ENCODE assay signal across 2 fruit fly cellular contexts in the genomic region with DNA sequence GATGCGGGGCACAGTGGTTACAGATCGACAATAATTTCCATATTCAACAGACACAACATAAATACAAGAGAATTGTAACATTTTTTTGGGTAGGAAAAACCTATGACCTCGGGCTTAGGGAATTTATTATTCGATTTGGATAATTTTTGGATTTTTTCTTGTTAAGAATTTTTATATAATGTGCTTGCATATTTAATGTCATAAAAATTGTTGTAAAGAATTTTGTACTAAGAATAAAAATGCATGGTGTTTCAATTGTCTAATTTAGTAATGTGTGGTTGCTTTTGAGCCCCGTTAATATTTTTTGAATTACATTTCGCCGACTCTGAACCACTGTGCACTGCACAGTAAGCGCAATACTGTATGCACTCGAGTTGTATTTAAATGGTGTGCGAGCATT.
TF ChIP-seq lines count a peak whose summit lies in the region.

No protein-coding gene starts in this region.

TF ChIP-seq in whole organism, embryonic, 481 proteins besides CTCF, POLR2A, EP300 and RAD21 (continued from another document):
- peak; percentile 35 for TF ChIP-seq dmrt99B (tag; optimal IDR thresholded peaks at IDR 0.05; lab: Kevin White, UChicago)
- peak; percentile 34 for TF ChIP-seq CG2712 (tag; optimal IDR thresholded peaks at IDR 0.05; lab: Kevin White, UChicago)
- TF ChIP-seq gcm (GFP tag; optimal IDR thresholded peaks at IDR 0.05; lab: Kevin White, UChicago), result peak; percentile 77
- peak; percentile 15 for TF ChIP-seq CG9727 (GFP tag; optimal IDR thresholded peaks at IDR 0.05; lab: Kevin White, UChicago)
- peak; percentile 2 for TF ChIP-seq CG8359 (GFP tag; optimal IDR thresholded peaks at IDR 0.05; lab: Kevin White, UChicago; ENCODE audit: borderline replicate concordance)
- peak; percentile 46 for TF ChIP-seq CG2678 (tag; optimal IDR thresholded peaks at IDR 0.05; lab: Kevin White, UChicago)
- TF ChIP-seq bsh (GFP tag; optimal IDR thresholded peaks at IDR 0.05; lab: Kevin White, UChicago), result peak in 1 of 2 experiments; percentile 3
- no peak for TF ChIP-seq tna (GFP tag; IDR thresholded peaks at IDR 0.05; lab: Robert Waterston, UW; ENCODE audit: partially characterized antibody)
- no peak for TF ChIP-seq lmd (GFP tag; IDR thresholded peaks at IDR 0.05; lab: Robert Waterston, UW)
- TF ChIP-seq tio (GFP tag; optimal IDR thresholded peaks at IDR 0.05; lab: Kevin White, UChicago), result peak; percentile 8

TF ChIP-seq in whole organism, prepupa, 60 proteins besides CTCF, POLR2A, EP300 and RAD21 (continued from another document):
- TF ChIP-seq CG31627 (GFP tag; optimal IDR thresholded peaks at IDR 0.05; lab: Kevin White, UChicago) (no peak), svp (GFP tag; lab: Kevin White, UChicago) (peak; percentile 57), topi (GFP tag; optimal IDR thresholded peaks at IDR 0.05; lab: Kevin White, UChicago) (peak; percentile 22), spab (GFP tag; optimal IDR thresholded peaks at IDR 0.05; lab: Kevin White, UChicago) (peak; percentile 19), pdm3 (GFP tag; optimal IDR thresholded peaks at IDR 0.05; lab: Kevin White, UChicago) (peak; percentile 14), Sox102F (GFP tag; optimal IDR thresholded peaks at IDR 0.05; lab: Kevin White, UChicago) (no peak), achi (GFP tag; optimal IDR thresholded peaks at IDR 0.05; lab: Kevin White, UChicago) (peak; percentile 31), vri (GFP tag; optimal IDR thresholded peaks at IDR 0.05; lab: Kevin White, UChicago) (no peak), CG6792 (GFP tag; optimal IDR thresholded peaks at IDR 0.05; lab: Kevin White, UChicago) (no peak), CG15336 (GFP tag; IDR thresholded peaks at IDR 0.05; lab: Robert Waterston, UW) (no peak), CG3032 (tag; optimal IDR thresholded peaks at IDR 0.05; lab: Kevin White, UChicago) (peak; percentile 2), acj6 (GFP tag; optimal IDR thresholded peaks at IDR 0.05; lab: Kevin White, UChicago) (peak; percentile 12), CG9139 (GFP tag; optimal IDR thresholded peaks at IDR 0.05; lab: Kevin White, UChicago) (no peak), Eip75B (GFP tag; optimal IDR thresholded peaks at IDR 0.05; lab: Kevin White, UChicago) (peak; percentile 12), cyc (GFP tag; optimal IDR thresholded peaks at IDR 0.05; lab: Kevin White, UChicago) (no peak), Hr4 (GFP tag; optimal IDR thresholded peaks at IDR 0.05; lab: Kevin White, UChicago) (peak; percentile 45), Smox (GFP tag; optimal IDR thresholded peaks at IDR 0.05; lab: Kevin White, UChicago) (no peak), fkh (GFP tag; optimal IDR thresholded peaks at IDR 0.05; lab: Kevin White, UChicago) (no peak), Hr39 (GFP tag; optimal IDR thresholded peaks at IDR 0.05; lab: Kevin White, UChicago) (peak; percentile 31), CG11762 (GFP tag; optimal IDR thresholded peaks at IDR 0.05; lab: Kevin White, UChicago; ENCODE audit: insufficient read depth) (no peak), CG11902 (GFP tag; optimal IDR thresholded peaks at IDR 0.05; lab: Kevin White, UChicago) (no peak), CG7368 (GFP tag; optimal IDR thresholded peaks at IDR 0.05; lab: Kevin White, UChicago) (peak; percentile 17), Lpt (GFP tag; optimal IDR thresholded peaks at IDR 0.05; lab: Kevin White, UChicago) (no peak), CG8319 (GFP tag; optimal IDR thresholded peaks at IDR 0.05; lab: Kevin White, UChicago) (peak; percentile 14), fd59A (GFP tag; optimal IDR thresholded peaks at IDR 0.05; lab: Kevin White, UChicago) (peak; percentile 2), CG6163 (GFP tag; IDR thresholded peaks at IDR 0.05; lab: Robert Waterston, UW) (no peak), Eip78C (GFP tag; lab: Kevin White, UChicago) (peak; percentile 69), fd85E (GFP tag; optimal IDR thresholded peaks at IDR 0.05; lab: Kevin White, UChicago) (no peak)
